Fruit fly (Drosophila melanogaster) whole organism, embryonic: ENCODE measurements around the gene CG42232.

ENCODE experiments used
- B-H1 ChIP-seq: fragments of 200-800 bp; sonication (Bioruptor generic); IDR thresholded peaks from 3 replicates; pipeline ENCODE4 v1.3.6; 2022; ENCODE audit warnings: missing biosample characterization, missing genetic modification characterization
- BtbVII ChIP-seq: fragments of 200-800 bp; sonication (Bioruptor generic); optimal IDR thresholded peaks from 3 replicates; lab custom pipeline; 2017; ENCODE audit warnings: missing biosample characterization, mild to moderate bottlenecking, missing genetic modification characterization
- CG10209 ChIP-seq: fragments of 200-800 bp; sonication (Bioruptor generic); optimal IDR thresholded peaks from 3 replicates; lab custom pipeline; 2017; ENCODE audit warnings: missing biosample characterization, mild to moderate bottlenecking, missing genetic modification characterization, missing genetic modification reagents
- CG10565 ChIP-seq: fragments of 200-800 bp; sonication (Bioruptor generic); optimal IDR thresholded peaks from 3 replicates; lab custom pipeline; 2016; ENCODE audit warnings: missing biosample characterization, mild to moderate bottlenecking, missing genetic modification characterization
- CG10959 ChIP-seq: fragments of 200-800 bp; sonication (Bioruptor generic); IDR thresholded peaks from 2 replicates; pipeline ENCODE4 v1.3.6; 2022; ENCODE audit warnings: missing biosample characterization, missing genetic modification characterization
- CG10979 ChIP-seq: fragments of 200-800 bp; sonication (Bioruptor generic); optimal IDR thresholded peaks from 2 replicates; lab custom pipeline; 2018; ENCODE audit warnings: missing biosample characterization, mild to moderate bottlenecking, missing genetic modification characterization, moderate library complexity
- CG11696 ChIP-seq: fragments of 200-800 bp; sonication (Bioruptor generic); IDR thresholded peaks from 2 replicates; pipeline ENCODE4 v1.3.6; 2022; ENCODE audit warnings: missing biosample characterization, missing genetic modification characterization
- CG12104 ChIP-seq: fragments of 200-800 bp; sonication (Bioruptor generic); optimal IDR thresholded peaks from 3 replicates; lab custom pipeline; 2016; ENCODE audit warnings: missing biosample characterization, missing genetic modification characterization
- CG12155 ChIP-seq: fragments of 200-800 bp; sonication (Bioruptor generic); optimal IDR thresholded peaks from 3 replicates; lab custom pipeline; 2016; ENCODE audit warnings: missing biosample characterization, missing genetic modification characterization
- CG12219 ChIP-seq: fragments of 200-800 bp; sonication (Bioruptor generic); optimal IDR thresholded peaks from 3 replicates; lab custom pipeline; 2018; ENCODE audit warnings: missing biosample characterization, mild to moderate bottlenecking, missing genetic modification characterization
- CG14441 ChIP-seq: fragments of 200-800 bp; sonication (Bioruptor generic); IDR thresholded peaks from 2 replicates; pipeline ENCODE4 v1.3.6; 2022; ENCODE audit warnings: missing biosample characterization, missing genetic modification characterization
- CG1603 ChIP-seq: fragments of 200-800 bp; sonication (Bioruptor generic); optimal IDR thresholded peaks from 2 replicates; lab custom pipeline; 2019; ENCODE audit warnings: missing biosample characterization, mild to moderate bottlenecking, missing genetic modification characterization, moderate library complexity
- CG2202 ChIP-seq: fragments of 200-800 bp; sonication (Bioruptor generic); optimal IDR thresholded peaks from 2 replicates; lab custom pipeline; 2018; ENCODE audit warnings: missing biosample characterization, mild to moderate bottlenecking, missing genetic modification characterization
- CG4282 ChIP-seq: fragments of 200-800 bp; sonication (Bioruptor generic); optimal IDR thresholded peaks from 2 replicates; lab custom pipeline; 2016; ENCODE audit warnings: missing biosample characterization, missing genetic modification characterization
- CG6854 ChIP-seq: fragments of 200-800 bp; sonication (Bioruptor generic); optimal IDR thresholded peaks from 3 replicates; lab custom pipeline; 2017; ENCODE audit warnings: missing biosample characterization, mild to moderate bottlenecking, missing genetic modification characterization
- CG7271 ChIP-seq: fragments of 200-800 bp; sonication (Bioruptor generic); optimal IDR thresholded peaks from 2 replicates; lab custom pipeline; 2018; ENCODE audit warnings: missing biosample characterization, mild to moderate bottlenecking, missing genetic modification characterization, moderate library complexity
- CG7987 ChIP-seq: fragments of 200-800 bp; sonication (Bioruptor generic); optimal IDR thresholded peaks from 2 replicates; lab custom pipeline; 2018; ENCODE audit warnings: missing biosample characterization, mild to moderate bottlenecking, missing genetic modification characterization, moderate library complexity
- CG8924 ChIP-seq: fragments of 200-800 bp; optimal IDR thresholded peaks from 3 replicates; lab custom pipeline; 2019; ENCODE audit warnings: missing biosample characterization, mild to moderate bottlenecking, missing genetic modification characterization, moderate library complexity
- CG9215 ChIP-seq: fragments of 200-800 bp; sonication (Bioruptor generic); IDR thresholded peaks from 2 replicates; pipeline ENCODE4 v1.3.6; 2022; ENCODE audit warnings: missing biosample characterization, missing genetic modification characterization
- Chrac-16 ChIP-seq: fragments of 200-800 bp; sonication (Bioruptor generic); optimal IDR thresholded peaks from 3 replicates; lab custom pipeline; 2016; ENCODE audit warnings: missing biosample characterization, missing genetic modification characterization
- D ChIP-seq, 2 experiments: fragments of 200-800 bp in 1 of 2; fragments of >200 bp in 1 of 2; sonication (Bioruptor generic) in 1 of 2; optimal IDR thresholded peaks; 2 replicates in 1 of 2; 3 replicates in 1 of 2; lab custom pipeline; 2017; ENCODE audit warnings: mild to moderate bottlenecking in 1 of 2, missing biosample characterization in 1 of 2, missing genetic modification characterization in 1 of 2, missing genetic modification reagents in 1 of 2
- Dbx ChIP-seq: fragments of 200-800 bp; sonication (Bioruptor generic); IDR thresholded peaks from 3 replicates; pipeline ENCODE4 v1.3.6; 2022; ENCODE audit warnings: missing biosample characterization, missing genetic modification characterization
- Dll ChIP-seq: fragments of 200-800 bp; sonication (Bioruptor generic); IDR thresholded peaks from 4 replicates; pipeline ENCODE4 v1.3.6; 2022; ENCODE audit warnings: missing biosample characterization, missing genetic modification characterization; ENCODE audit not compliant: partially characterized antibody
- Gsc ChIP-seq: fragments of 200-800 bp; sonication (Bioruptor generic); IDR thresholded peaks from 2 replicates; pipeline ENCODE4 v1.3.6; 2022; ENCODE audit warnings: missing biosample characterization, missing genetic modification characterization
- NC2β ChIP-seq: fragments of 200-800 bp; sonication (Bioruptor generic); optimal IDR thresholded peaks from 2 replicates; lab custom pipeline; 2016; ENCODE audit warnings: missing biosample characterization, missing genetic modification characterization
- Nf-YA ChIP-seq: fragments of 200-800 bp; sonication (Bioruptor generic); IDR thresholded peaks from 2 replicates; pipeline ENCODE4 v1.3.6; 2022; ENCODE audit warnings: missing biosample characterization, missing genetic modification characterization
- Rfx ChIP-seq: fragments of 200-800 bp; sonication (Bioruptor generic); IDR thresholded peaks from 2 replicates; pipeline ENCODE4 v1.3.6; 2022; ENCODE audit warnings: missing biosample characterization, missing genetic modification characterization
- Scr ChIP-seq: fragments of 200-800 bp; sonication (Bioruptor generic); IDR thresholded peaks from 2 replicates; pipeline ENCODE4 v1.3.6; 2022; ENCODE audit warnings: missing biosample characterization, missing genetic modification characterization; ENCODE audit not compliant: partially characterized antibody
- ara ChIP-seq: fragments of 200-800 bp; sonication (Bioruptor generic); IDR thresholded peaks from 2 replicates; pipeline ENCODE4 v1.3.6; 2022; ENCODE audit warnings: missing biosample characterization, missing genetic modification characterization
- ase ChIP-seq: fragments of 200-800 bp; sonication (Bioruptor generic); IDR thresholded peaks from 3 replicates; pipeline ENCODE4 v1.3.6; 2022; ENCODE audit warnings: missing biosample characterization, missing genetic modification characterization
- bab2 ChIP-seq: fragments of 200-800 bp; sonication (Bioruptor generic); optimal IDR thresholded peaks from 2 replicates; lab custom pipeline; 2016; ENCODE audit warnings: missing biosample characterization, missing genetic modification characterization
- cas ChIP-seq: fragments of 200-800 bp; sonication (Bioruptor generic); IDR thresholded peaks from 2 replicates; pipeline ENCODE4 v1.3.6; 2022; ENCODE audit warnings: missing biosample characterization, missing genetic modification characterization
- cato ChIP-seq: fragments of 200-800 bp; sonication (Bioruptor generic); optimal IDR thresholded peaks from 2 replicates; lab custom pipeline; 2016; ENCODE audit warnings: missing biosample characterization, missing genetic modification characterization, borderline replicate concordance
- chinmo ChIP-seq: fragments of 200-800 bp; sonication (Bioruptor generic); IDR thresholded peaks from 4 replicates; pipeline ENCODE4 v1.3.6; 2022; ENCODE audit warnings: missing biosample characterization, missing genetic modification characterization; ENCODE audit not compliant: partially characterized antibody
- grn ChIP-seq: fragments of 200-800 bp; sonication (Bioruptor generic); optimal IDR thresholded peaks from 3 replicates; lab custom pipeline; 2017; ENCODE audit warnings: missing biosample characterization, missing genetic modification characterization
- mld ChIP-seq: fragments of 200-800 bp; sonication (Bioruptor generic); IDR thresholded peaks from 3 replicates; pipeline ENCODE4 v1.3.6; 2022; ENCODE audit warnings: missing biosample characterization, missing genetic modification characterization; ENCODE audit not compliant: partially characterized antibody
- oc ChIP-seq: fragments of 200-800 bp; sonication (Bioruptor generic); optimal IDR thresholded peaks from 2 replicates; lab custom pipeline; 2018; ENCODE audit warnings: missing biosample characterization, mild to moderate bottlenecking, missing genetic modification characterization, moderate library complexity
- pros ChIP-seq: fragments of 200-800 bp; sonication (Bioruptor generic); optimal IDR thresholded peaks from 3 replicates; lab custom pipeline; 2019; ENCODE audit warnings: missing biosample characterization, mild to moderate bottlenecking, missing genetic modification characterization, moderate library complexity
- tll ChIP-seq, 2 experiments: fragments of 200-800 bp in 1 of 2; fragments of >200 bp in 1 of 2; sonication (Bioruptor generic) in 1 of 2; optimal IDR thresholded peaks; 2 replicates each; lab custom pipeline; 2017 to 2019; ENCODE audit warnings: missing biosample characterization in 2 of 2, missing genetic modification characterization in 2 of 2, mild to moderate bottlenecking in 1 of 2, moderate library complexity in 1 of 2
- wek ChIP-seq: fragments of 200-800 bp; sonication (Bioruptor generic); optimal IDR thresholded peaks from 3 replicates; lab custom pipeline; 2018; ENCODE audit warnings: missing biosample characterization, mild to moderate bottlenecking, missing genetic modification characterization, moderate library complexity
- zen ChIP-seq: fragments of 200-800 bp; sonication (Bioruptor generic); optimal IDR thresholded peaks from 3 replicates; lab custom pipeline; 2018; ENCODE audit warnings: missing biosample characterization, mild to moderate bottlenecking, missing genetic modification characterization, moderate library complexity

The CG42232 gene

DNA sequence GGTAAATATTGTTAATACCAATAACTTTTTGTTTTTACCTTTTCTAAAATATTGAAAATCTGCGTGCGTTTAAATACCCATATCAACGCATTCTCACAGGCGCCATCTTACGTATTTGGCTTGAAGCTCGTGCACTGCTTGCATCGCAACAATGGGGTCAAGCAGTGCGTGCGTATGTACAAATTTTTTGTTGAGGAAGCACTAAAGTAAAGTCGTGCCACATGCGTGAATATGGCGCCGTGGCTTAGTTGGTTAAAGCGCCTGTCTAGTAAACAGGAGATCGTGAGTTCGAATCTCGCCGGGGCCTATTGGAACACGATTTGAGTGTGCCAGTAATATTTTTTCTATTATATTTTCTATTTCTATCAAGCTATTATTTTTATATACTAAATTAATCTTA lies 37.8 kb downstream of the CG42232 start (continued):
- TF ChIP-seq D (optimal IDR thresholded peaks at IDR 0.05; lab: Kevin White, UChicago) (no peak), D (GFP tag; optimal IDR thresholded peaks at IDR 0.05; lab: Kevin White, UChicago) (no peak), CG14441 (no peak), CG8924 (tag; lab: Kevin White, UChicago) (peak; percentile 2), ase (GFP tag; lab: Robert Waterston, UW) (no peak), CG2202 (no peak), CG10979 (tag; lab: Kevin White, UChicago) (peak; percentile 40), pros (GFP tag; lab: Kevin White, UChicago) (no peak), CG6854 (GFP tag; lab: Kevin White, UChicago) (no peak), Rfx (GFP tag; lab: Robert Waterston, UW) (peak; percentile 80), CG10209 (peak; percentile 34), Dbx (GFP tag; lab: Robert Waterston, UW) (peak; percentile 73; the same call in 2 of the 3 replicates), zen (tag; lab: Kevin White, UChicago) (peak; percentile 26), B-H1 (GFP tag; lab: Robert Waterston, UW) (no peak), CG7271 (no peak), CG7987 (GFP tag; lab: Kevin White, UChicago) (peak; percentile 59), CG12104 (GFP tag; lab: Kevin White, UChicago) (no peak), wek (GFP tag; lab: Kevin White, UChicago) (peak; percentile 71), CG11696 (no peak), chinmo (peak; percentile 73; the same call in 3 of the 4 replicates), oc (tag; lab: Kevin White, UChicago) (no peak), cas (GFP tag; lab: Robert Waterston, UW) (no peak), Scr (peak; percentile 54), Chrac-16 (GFP tag; lab: Kevin White, UChicago) (peak; percentile 5), CG10959 (GFP tag; lab: Robert Waterston, UW) (no peak; the same call in 1 of the 2 replicates)
- TF ChIP-seq, all 482 proteins: peak for 214

dm6 chr3R:16430381-16430780 lies 39.1 kb downstream of the CG42232 start, which contains the start of gene CG31279:
Gene CG31279, plus strand, starts transcription at chr3R:16430681.
- TF ChIP-seq cas (GFP tag; lab: Robert Waterston, UW) (no peak), pros (GFP tag; lab: Kevin White, UChicago) (no peak), Dll (GFP tag; lab: Robert Waterston, UW) (no peak), CG10565 (no peak), grn (GFP tag; lab: Kevin White, UChicago) (no peak), CG12219 (GFP tag; lab: Kevin White, UChicago) (no peak), tll (GFP tag; optimal IDR thresholded peaks at IDR 0.05; lab: Kevin White, UChicago) (no peak), mld (no peak), CG12155 (GFP tag; lab: Kevin White, UChicago) (no peak), BtbVII (GFP tag; lab: Kevin White, UChicago) (no peak), CG1603 (no peak), Nf-YA (GFP tag; lab: Robert Waterston, UW) (no peak), cato (GFP tag; lab: Kevin White, UChicago) (no peak), CG4282 (no peak), Gsc (GFP tag; lab: Robert Waterston, UW) (no peak), CG9215 (GFP tag; lab: Robert Waterston, UW) (no peak), chinmo (no peak), ara (no peak), bab2 (GFP tag; lab: Kevin White, UChicago) (no peak), NC2β (no peak)
